Fruit fly (Drosophila melanogaster): ENCODE data around the gene CG1750.

The CG1750 gene

dm6 chr3R:31218997-31219992 lies 35.4 kb downstream of the CG1750 start, which contains the start of gene ATPsynC (continued):
- peak in 1 of 3 experiments; percentile 94 for TF ChIP-seq lola (GFP tag; optimal IDR thresholded peaks at IDR 0.05)
- peak in 1 of 2 experiments; percentile 66 for TF ChIP-seq insv (GFP tag; optimal IDR thresholded peaks at IDR 0.05)
- TF ChIP-seq jigr1 (GFP tag; IDR thresholded peaks at IDR 0.05): no peak
- no peak for TF ChIP-seq ara (GFP tag; IDR thresholded peaks at IDR 0.05)
- TF ChIP-seq trh (GFP tag; optimal IDR thresholded peaks at IDR 0.05): no peak
- TF ChIP-seq CG11695 (GFP tag; IDR thresholded peaks at IDR 0.05): no peak
- peak; percentile 41 for TF ChIP-seq Mad (GFP tag; optimal IDR thresholded peaks at IDR 0.05)
- peak; percentile 17 for TF ChIP-seq NfI (GFP tag; optimal IDR thresholded peaks at IDR 0.05)
- TF ChIP-seq Ptx1 (GFP tag; IDR thresholded peaks at IDR 0.05): no peak
- no peak for TF ChIP-seq vnd (GFP tag; IDR thresholded peaks at IDR 0.05; ENCODE audit: partially characterized antibody)
- peak; percentile 29 for TF ChIP-seq CG4820 (GFP tag; optimal IDR thresholded peaks at IDR 0.05)
- TF ChIP-seq CG10366 (GFP tag; IDR thresholded peaks at IDR 0.05): no peak
- no peak for TF ChIP-seq CG3838 (GFP tag; optimal IDR thresholded peaks at IDR 0.05)
- peak; percentile 69 for TF ChIP-seq Ets65A (GFP tag)
- no peak for TF ChIP-seq ato (GFP tag; IDR thresholded peaks at IDR 0.05; ENCODE audit: partially characterized antibody)
- peak; percentile 1 for TF ChIP-seq CG1602 (GFP tag; optimal IDR thresholded peaks at IDR 0.05)
- TF ChIP-seq CG12219 (GFP tag; optimal IDR thresholded peaks at IDR 0.05): no peak
- TF ChIP-seq CG16863 (GFP tag; optimal IDR thresholded peaks at IDR 0.05): no peak
- peak; percentile 16 for TF ChIP-seq zfh2 (GFP tag; optimal IDR thresholded peaks at IDR 0.05)
- TF ChIP-seq B-H2 (GFP tag; optimal IDR thresholded peaks at IDR 0.05): peak; percentile 45
- peak; percentile 32 for TF ChIP-seq fd64A (GFP tag; optimal IDR thresholded peaks at IDR 0.05)
- TF ChIP-seq ci (GFP tag; IDR thresholded peaks at IDR 0.05): no peak
- 0 out of 3 replicates have a peak, but pooled peaks have one; percentile 18 for TF ChIP-seq CG11093 (GFP tag; IDR thresholded peaks at IDR 0.05)
- TF ChIP-seq CG11696 (GFP tag; IDR thresholded peaks at IDR 0.05): no peak
- TF ChIP-seq CG9817 (tag; optimal IDR thresholded peaks at IDR 0.05): peak; percentile 38
- no peak for TF ChIP-seq ATbp (GFP tag; optimal IDR thresholded peaks at IDR 0.05)
- TF ChIP-seq Dad (GFP tag; optimal IDR thresholded peaks at IDR 0.05): peak; percentile 63
- TF ChIP-seq Oaz (GFP tag; IDR thresholded peaks at IDR 0.05): no peak
- no peak for TF ChIP-seq CG7372 (GFP tag; IDR thresholded peaks at IDR 0.05)
- TF ChIP-seq CG2120 (GFP tag; optimal IDR thresholded peaks at IDR 0.05): peak; percentile 39
- peak; percentile 67 for TF ChIP-seq p53 (GFP tag; optimal IDR thresholded peaks at IDR 0.05)
- peak; percentile 80 for TF ChIP-seq HLHmδ (GFP tag; optimal IDR thresholded peaks at IDR 0.05)
- TF ChIP-seq ftz-f1 (GFP tag; optimal IDR thresholded peaks at IDR 0.05): peak; percentile 90
- TF ChIP-seq CG15479 (GFP tag; optimal IDR thresholded peaks at IDR 0.05): peak; percentile 51
- no peak for TF ChIP-seq dan (GFP tag; IDR thresholded peaks at IDR 0.05)
- TF ChIP-seq CG6654 (GFP tag; optimal IDR thresholded peaks at IDR 0.05): no peak
- TF ChIP-seq Dfd (GFP tag; optimal IDR thresholded peaks at IDR 0.05): peak in 1 of 2 experiments; percentile 67
- TF ChIP-seq h (optimal IDR thresholded peaks at IDR 0.05): no peak
- peak; percentile 61 for TF ChIP-seq CG13296 (GFP tag; optimal IDR thresholded peaks at IDR 0.05)
- TF ChIP-seq MTF-1 (GFP tag; optimal IDR thresholded peaks at IDR 0.05; ENCODE audit: borderline replicate concordance): peak; percentile 7
- peak; percentile 91 for TF ChIP-seq CG30020 (tag; optimal IDR thresholded peaks at IDR 0.05)
- peak; percentile 37 for TF ChIP-seq sd (tag; optimal IDR thresholded peaks at IDR 0.05)
- TF ChIP-seq CG6791 (GFP tag; IDR thresholded peaks at IDR 0.05; ENCODE audit: partially characterized antibody): no peak
- TF ChIP-seq CG7987 (GFP tag; optimal IDR thresholded peaks at IDR 0.05): peak; percentile 53
- TF ChIP-seq crp (GFP tag; optimal IDR thresholded peaks at IDR 0.05): no peak
- no peak for TF ChIP-seq sima (GFP tag; optimal IDR thresholded peaks at IDR 0.05)
- TF ChIP-seq CG14667 (GFP tag; IDR thresholded peaks at IDR 0.05): no peak
- peak; percentile 35 for TF ChIP-seq eyg (GFP tag; optimal IDR thresholded peaks at IDR 0.05)
- TF ChIP-seq CG17912 (GFP tag; optimal IDR thresholded peaks at IDR 0.05): peak; percentile 22

Measured in whole organism, embryonic.